Worm (Caenorhabditis elegans) whole organism, mixed stage, embryonic: ENCODE data around the gene D1014.4.
A peak's percentile ranks its signal among the peaks of the same experiment; 100 is the strongest.

ENCODE experiments used
- M03D4.4 ChIP-seq: sonication (generic microtip); optimal IDR thresholded peaks from 2 replicates; lab custom pipeline; 2017; ENCODE audit warnings: mild to moderate bottlenecking, missing genetic modification characterization, missing compliant biosample characterization
- blmp-1 ChIP-seq: fragments of 150-350 bp; optimal IDR thresholded peaks from 2 replicates; lab custom pipeline; 2014; ENCODE audit warnings: missing biosample characterization, missing genetic modification characterization
- ceh-39 ChIP-seq: fragments of 150-350 bp; optimal IDR thresholded peaks from 2 replicates; lab custom pipeline; 2014; ENCODE audit warnings: missing biosample characterization, missing genetic modification characterization
- ceh-43 ChIP-seq: fragments of 200-800 bp; sonication (Bioruptor generic); optimal IDR thresholded peaks from 2 replicates; lab custom pipeline; 2018; ENCODE audit warnings: mild to moderate bottlenecking, missing genetic modification characterization, moderate library complexity, missing compliant biosample characterization
- ceh-83 ChIP-seq: fragments of 200-800 bp; sonication (Bioruptor generic); optimal IDR thresholded peaks from 2 replicates; lab custom pipeline; 2018; ENCODE audit warnings: mild to moderate bottlenecking, missing genetic modification characterization, missing compliant biosample characterization
- ces-1 ChIP-seq: fragments of 150-350 bp; optimal IDR thresholded peaks from 2 replicates; lab custom pipeline; 2014; ENCODE audit warnings: missing biosample characterization, missing genetic modification reagents, missing genetic modification characterization
- cnd-1 ChIP-seq: fragments of 200-800 bp; sonication (Bioruptor generic); optimal IDR thresholded peaks from 2 replicates; lab custom pipeline; 2018; ENCODE audit warnings: mild to moderate bottlenecking, missing genetic modification characterization, missing compliant biosample characterization
- elt-1 ChIP-seq: sonication (generic microtip); optimal IDR thresholded peaks from 2 replicates; lab custom pipeline; 2017; ENCODE audit warnings: missing genetic modification characterization, mild to moderate bottlenecking, missing compliant biosample characterization, antibody characterized with exemption, moderate library complexity, borderline replicate concordance; ENCODE audit not compliant: insufficient read depth
- elt-3 ChIP-seq: fragments of 150-350 bp; optimal IDR thresholded peaks from 2 replicates; lab custom pipeline; 2014; ENCODE audit warnings: missing biosample characterization, missing genetic modification characterization
- ham-2 ChIP-seq: fragments of 200-800 bp; sonication (Bioruptor generic); optimal IDR thresholded peaks from 2 replicates; lab custom pipeline; 2018; ENCODE audit warnings: mild to moderate bottlenecking, missing genetic modification characterization, missing compliant biosample characterization
- lin-13 ChIP-seq: fragments of 150-350 bp; optimal IDR thresholded peaks from 2 replicates; lab custom pipeline; 2014; ENCODE audit warnings: missing biosample characterization, missing genetic modification characterization
- lin-32 ChIP-seq: fragments of 200-800 bp; sonication (Bioruptor generic); optimal IDR thresholded peaks from 2 replicates; lab custom pipeline; 2018; ENCODE audit warnings: mild to moderate bottlenecking, missing genetic modification characterization, missing compliant biosample characterization
- lsy-2 ChIP-seq: fragments of 150-350 bp; optimal IDR thresholded peaks from 2 replicates; lab custom pipeline; 2014; ENCODE audit warnings: missing biosample characterization, missing genetic modification characterization
- mab-5 ChIP-seq: fragments of 150-350 bp; optimal IDR thresholded peaks from 2 replicates; lab custom pipeline; 2014; ENCODE audit warnings: missing biosample characterization, missing genetic modification characterization
- mep-1 ChIP-seq: fragments of 150-350 bp; optimal IDR thresholded peaks from 2 replicates; lab custom pipeline; 2017; ENCODE audit warnings: missing biosample characterization, missing genetic modification reagents, missing genetic modification characterization, inconsistent platforms
- mls-2 ChIP-seq: sonication (generic microtip); optimal IDR thresholded peaks from 2 replicates; lab custom pipeline; 2016; ENCODE audit warnings: mild to moderate bottlenecking, missing genetic modification characterization, moderate library complexity, missing compliant biosample characterization
- nhr-12 ChIP-seq: fragments of 150-350 bp; optimal IDR thresholded peaks from 2 replicates; lab custom pipeline; 2014; ENCODE audit warnings: missing biosample characterization, missing genetic modification characterization
- nhr-2 ChIP-seq: fragments of 150-350 bp; optimal IDR thresholded peaks from 2 replicates; lab custom pipeline; 2014; ENCODE audit warnings: missing biosample characterization, missing genetic modification characterization
- nhr-237 ChIP-seq: fragments of 150-350 bp; optimal IDR thresholded peaks from 2 replicates; lab custom pipeline; 2014; ENCODE audit warnings: missing biosample characterization, missing genetic modification characterization
- nhr-28 ChIP-seq: fragments of 150-350 bp; optimal IDR thresholded peaks from 2 replicates; lab custom pipeline; 2014; ENCODE audit warnings: missing biosample characterization, missing genetic modification characterization
- pha-4 ChIP-seq: fragments of 150-350 bp; optimal IDR thresholded peaks from 2 replicates; lab custom pipeline; 2018; ENCODE audit warnings: missing biosample characterization, missing genetic modification reagents, missing genetic modification characterization
- snpc-4 ChIP-seq: fragments of 150-350 bp; optimal IDR thresholded peaks from 2 replicates; lab custom pipeline; 2014; ENCODE audit warnings: missing biosample characterization, missing genetic modification characterization
- sptf-1 ChIP-seq: sonication (generic microtip); optimal IDR thresholded peaks from 2 replicates; lab custom pipeline; 2017; ENCODE audit warnings: mild to moderate bottlenecking, missing genetic modification characterization, moderate library complexity, missing compliant biosample characterization
- unc-120 ChIP-seq: sonication (generic microtip); optimal IDR thresholded peaks from 2 replicates; lab custom pipeline; 2017; ENCODE audit warnings: missing genetic modification characterization, missing compliant biosample characterization; ENCODE audit not compliant: poor library complexity, severe bottlenecking
- unc-62 ChIP-seq: fragments of 150-350 bp; optimal IDR thresholded peaks from 2 replicates; lab custom pipeline; 2014; ENCODE audit warnings: missing biosample characterization, missing genetic modification reagents, missing genetic modification characterization
- zip-8 ChIP-seq: fragments of 150-350 bp; optimal IDR thresholded peaks from 2 replicates; lab custom pipeline; 2014; ENCODE audit warnings: missing biosample characterization, missing genetic modification characterization
- ztf-11 ChIP-seq: fragments of 150-350 bp; optimal IDR thresholded peaks from 2 replicates; lab custom pipeline; 2014; ENCODE audit warnings: missing biosample characterization, missing genetic modification characterization

Gene D1014.4

ce11 chrV:8132926-8133325 is at the start of gene D1014.4:
Gene D1014.4 (plus strand): TSS chrV:8133226.
- TF ChIP-seq ces-1 (peak; percentile 6), unc-120 (tag; lab: Kevin White, UChicago) (no peak)
- TF ChIP-seq, all 35 proteins: peak for 1

DNA sequence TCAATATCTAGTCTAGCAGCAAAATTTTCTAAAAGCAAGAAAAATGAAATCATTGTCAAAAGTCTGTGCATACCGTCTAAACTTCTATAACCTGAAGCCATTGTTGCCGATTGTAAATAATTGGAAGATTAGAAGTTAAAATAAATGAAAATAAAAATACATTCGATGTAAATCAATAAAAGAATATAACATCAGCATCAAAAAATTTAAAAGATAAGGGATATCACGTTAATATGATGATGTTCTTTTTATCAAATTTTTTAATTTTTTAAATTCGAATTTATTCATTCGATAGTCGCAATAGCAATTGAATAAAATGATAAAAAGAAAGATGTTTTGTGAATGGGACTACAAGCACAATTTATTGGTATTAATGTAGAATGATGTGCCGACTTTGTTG is 47.9 kb upstream of the D1014.4 start, which contains the start of gene C09H5.7:
TSS of gene C09H5.7 (minus strand) at position 101 of the 400 bp plus-strand sequence.
- TF ChIP-seq nhr-2 (tag; lab: Kevin White, UChicago) (no peak), blmp-1 (tag; lab: Kevin White, UChicago) (no peak), nhr-237 (tag; lab: Kevin White, UChicago) (no peak), lin-32 (GFP tag; lab: Kevin White, UChicago) (no peak), ceh-83 (GFP tag; lab: Kevin White, UChicago) (no peak), nhr-12 (no peak)

DNA sequence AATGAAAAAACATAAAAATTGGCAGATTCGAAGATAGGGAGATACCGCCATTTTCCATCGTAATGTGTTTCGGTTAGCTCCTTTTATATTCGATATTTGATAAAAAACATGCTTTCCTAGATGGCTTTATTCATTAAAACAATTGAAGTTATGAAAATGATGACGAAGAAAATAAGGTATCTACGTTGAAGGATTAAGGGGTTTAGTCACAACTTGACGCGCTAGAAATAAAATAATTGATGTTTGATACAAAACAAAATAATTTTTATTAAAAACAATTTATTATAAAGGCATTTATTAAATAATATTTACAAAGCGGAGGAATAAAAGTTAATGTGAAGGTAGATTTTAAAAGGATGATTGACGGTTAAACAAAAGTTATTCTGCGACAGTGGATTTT is 42.4 kb upstream of the D1014.4 start, which contains the start of gene str-130:
TSS of gene str-130 (minus strand) at position 101 of the 400 bp plus-strand sequence.
- TF ChIP-seq zip-8, result no peak
- no peak for TF ChIP-seq mab-5
- TF ChIP-seq blmp-1 (tag; lab: Kevin White, UChicago), result no peak
- TF ChIP-seq cnd-1, result no peak
- TF ChIP-seq nhr-2 (tag; lab: Kevin White, UChicago), result no peak
- TF ChIP-seq elt-1, result no peak
- TF ChIP-seq ceh-43 (GFP tag; lab: Kevin White, UChicago), result no peak

DNA sequence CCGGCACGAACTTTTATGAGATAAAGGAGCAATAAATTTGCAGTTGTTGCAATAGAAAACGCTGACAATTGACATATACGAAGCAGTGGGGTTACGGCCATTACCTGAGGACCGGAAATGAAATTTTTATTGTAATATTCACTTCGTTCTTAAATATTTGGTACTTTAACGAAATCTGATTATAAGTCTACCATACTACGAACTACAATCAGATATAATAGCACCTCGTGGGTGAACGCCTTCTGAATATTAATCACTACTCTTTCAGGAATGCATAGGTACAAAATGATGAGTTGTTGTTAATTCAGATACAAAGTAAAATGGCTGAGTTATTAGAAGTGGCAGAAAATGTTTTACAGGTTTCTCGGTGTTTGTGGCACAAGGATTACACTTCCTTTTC is 40.6 kb upstream of the D1014.4 start, which contains the start of gene str-129:
TSS of gene str-129 (minus strand) at position 101 of the 400 bp plus-strand sequence.
- TF ChIP-seq lin-13 (tag; lab: Kevin White, UChicago), result no peak
- no peak for TF ChIP-seq ham-2
- TF ChIP-seq nhr-237 (tag; lab: Kevin White, UChicago), result no peak
- TF ChIP-seq mab-5, result no peak
- no peak for TF ChIP-seq sptf-1
- TF ChIP-seq ceh-43 (GFP tag; lab: Kevin White, UChicago), result no peak
- no peak for TF ChIP-seq lsy-2 (tag; lab: Kevin White, UChicago)
- TF ChIP-seq, all 35 proteins: peak for 0

DNA sequence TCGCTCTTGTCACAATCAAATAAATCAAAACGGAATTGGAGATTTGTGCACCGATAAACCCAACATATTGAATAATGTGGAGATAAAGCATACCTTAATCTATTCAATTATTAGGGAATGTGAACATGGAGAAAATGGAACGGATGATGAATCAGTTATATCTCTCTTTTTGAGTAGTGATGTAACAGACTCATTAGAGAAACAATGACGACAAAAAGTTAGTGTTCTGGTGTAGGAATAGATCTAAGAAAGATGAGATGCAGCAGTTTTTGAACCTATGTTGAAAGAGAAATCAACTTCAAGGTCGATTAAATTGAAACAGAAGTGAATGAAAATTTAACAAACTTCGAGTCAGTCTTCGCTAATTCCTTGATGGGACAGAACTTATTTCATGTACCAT is 37.6 kb upstream of the D1014.4 start, which contains the start of gene str-146:
TSS of gene str-146 (minus strand) at position 101 of the 400 bp plus-strand sequence.
- TF ChIP-seq nhr-237 (tag; lab: Kevin White, UChicago) (no peak), snpc-4 (no peak), ham-2 (no peak), cnd-1 (no peak), unc-62 (no peak), mep-1 (tag; lab: Kevin White, UChicago) (no peak), elt-1 (no peak), lin-13 (tag; lab: Kevin White, UChicago) (no peak), nhr-12 (no peak), nhr-28 (tag; lab: Kevin White, UChicago) (no peak), ceh-39 (no peak), ztf-11 (tag; lab: Kevin White, UChicago) (no peak), M03D4.4 (tag; lab: Kevin White, UChicago) (no peak), mab-5 (no peak), pha-4 (tag; lab: Kevin White, UChicago) (no peak), mls-2 (tag; lab: Kevin White, UChicago) (no peak)
- TF ChIP-seq, all 35 proteins: peak for 0

- TF ChIP-seq nhr-28 (tag; lab: Kevin White, UChicago) (no peak), pha-4 (tag; lab: Kevin White, UChicago) (no peak), ces-1 (no peak)
Measured at ce11 chrV:8098239-8098638, 34.8 kb upstream of the D1014.4 start, which contains the start of gene str-145. Gene str-145 (minus strand): TSS chrV:8098339.

DNA sequence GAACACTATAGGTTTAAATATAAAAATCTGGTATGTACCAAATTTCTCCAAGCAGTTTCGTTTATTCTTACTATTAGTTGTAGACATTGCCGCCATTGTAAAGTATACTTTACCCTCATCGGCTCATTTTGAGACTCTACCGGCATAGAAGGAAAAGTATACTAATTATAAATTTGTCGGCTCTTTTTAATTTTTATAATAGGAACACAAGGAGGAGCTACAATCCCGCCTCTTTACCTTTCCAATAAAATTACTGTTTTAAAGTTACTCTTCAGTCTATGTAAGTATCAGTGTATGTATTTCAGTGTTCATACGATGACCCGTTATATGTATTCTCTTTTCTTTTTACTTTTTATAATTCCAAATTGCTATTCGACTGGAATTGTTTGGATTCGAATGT is 33.7 kb upstream of the D1014.4 start, which contains the start of gene sdz-23:
TSS of gene sdz-23 (plus strand) at position 301 of the 400 bp plus-strand sequence.
- TF ChIP-seq unc-120 (tag; lab: Kevin White, UChicago) (no peak), snpc-4 (no peak), mep-1 (tag; lab: Kevin White, UChicago) (no peak), mab-5 (no peak), sptf-1 (no peak), ztf-11 (tag; lab: Kevin White, UChicago) (no peak), elt-3 (tag; lab: Kevin White, UChicago) (no peak), nhr-2 (tag; lab: Kevin White, UChicago) (no peak), blmp-1 (tag; lab: Kevin White, UChicago) (no peak), ces-1 (no peak), ham-2 (no peak), mls-2 (tag; lab: Kevin White, UChicago) (no peak), unc-62 (no peak), cnd-1 (no peak)
- TF ChIP-seq, all 35 proteins: peak for 0
